Worm (Caenorhabditis elegans) whole organism, L2 larva: Measurements from ENCODE around the gene srsx-38.
"Not testable (repeated sequence)": the region's sequence is repeated elsewhere in the genome, so short reads cannot be mapped to it uniquely, and the experiment has no call there.

ENCODE experiments used
- aly-2 ChIP-seq: fragments of 150-350 bp; optimal IDR thresholded peaks from 2 replicates; lab custom pipeline; 2014; ENCODE audit warnings: missing biosample characterization, missing genetic modification characterization
- ceh-16 ChIP-seq: fragments of 150-350 bp; optimal IDR thresholded peaks from 2 replicates; lab custom pipeline; 2014; ENCODE audit warnings: missing biosample characterization, missing genetic modification characterization
- egl-27 ChIP-seq: sonication (generic microtip); optimal IDR thresholded peaks from 3 replicates; lab custom pipeline; 2017; ENCODE audit warnings: missing biosample characterization, missing genetic modification reagents, missing genetic modification characterization
- elt-1 ChIP-seq: fragments of 150-350 bp; optimal IDR thresholded peaks from 2 replicates; lab custom pipeline; 2014; ENCODE audit warnings: missing biosample characterization, missing genetic modification characterization
- mab-5 ChIP-seq: fragments of 150-350 bp; optimal IDR thresholded peaks from 2 replicates; lab custom pipeline; 2014; ENCODE audit warnings: missing biosample characterization, missing genetic modification characterization
- nhr-11 ChIP-seq: fragments of 150-350 bp; optimal IDR thresholded peaks from 2 replicates; lab custom pipeline; 2014; ENCODE audit warnings: missing biosample characterization, missing genetic modification characterization
- peb-1 ChIP-seq: fragments of 150-350 bp; optimal IDR thresholded peaks from 2 replicates; lab custom pipeline; 2014; ENCODE audit warnings: missing biosample characterization, missing genetic modification characterization
- skn-1 ChIP-seq: sonication (generic microtip); optimal IDR thresholded peaks from 2 replicates; lab custom pipeline; 2017; ENCODE audit warnings: missing biosample characterization, missing genetic modification characterization
- sma-3 ChIP-seq: sonication (generic microtip); optimal IDR thresholded peaks from 2 replicates; lab custom pipeline; 2016; ENCODE audit warnings: missing genetic modification reagents, missing genetic modification characterization, missing compliant biosample characterization
- snpc-4 ChIP-seq: fragments of 150-350 bp; optimal IDR thresholded peaks from 2 replicates; lab custom pipeline; 2014; ENCODE audit warnings: missing biosample characterization, missing genetic modification characterization
- unc-62 ChIP-seq: fragments of 150-350 bp; optimal IDR thresholded peaks from 2 replicates; lab custom pipeline; 2014; ENCODE audit warnings: missing biosample characterization, missing genetic modification reagents, missing genetic modification characterization
- zag-1 ChIP-seq: fragments of 150-350 bp; optimal IDR thresholded peaks from 2 replicates; lab custom pipeline; 2014; ENCODE audit warnings: missing biosample characterization, missing genetic modification characterization

DNA sequence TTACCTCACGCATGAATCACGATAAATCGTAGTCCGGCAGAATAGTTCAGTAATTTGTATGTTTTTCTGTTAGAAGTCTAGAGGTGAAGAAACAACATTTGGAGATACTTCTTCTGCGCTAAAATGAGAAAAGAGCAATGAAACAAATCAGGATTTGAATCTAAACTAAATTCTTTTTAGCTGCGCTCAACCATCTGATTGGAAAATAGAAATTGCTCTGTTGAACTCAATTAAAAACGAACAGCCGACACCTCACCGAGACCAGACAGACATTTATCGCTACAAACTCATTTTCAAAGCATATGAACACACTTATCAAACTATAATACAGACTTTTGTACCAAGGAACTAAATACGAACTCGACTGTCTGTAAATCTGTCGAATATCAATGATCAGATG is 4.7 kb downstream of the srsx-38 start, which contains the start of gene T26E4.9:
- not testable (repeated sequence) for TF ChIP-seq mab-5 (tag; lab: Kevin White, UChicago); nhr-11 (tag; lab: Kevin White, UChicago); skn-1 (tag; lab: Kevin White, UChicago); egl-27 (tag; lab: Kevin White, UChicago); zag-1 (tag; lab: Kevin White, UChicago); snpc-4; peb-1 (tag; lab: Kevin White, UChicago); sma-3 (GFP tag; lab: Kevin White, UChicago); aly-2 (tag; lab: Kevin White, UChicago); elt-1 (tag; lab: Kevin White, UChicago); ceh-16; unc-62
